Worm (Caenorhabditis elegans) whole organism, young adult: ENCODE data around the gene C02E7.7.
A peak's percentile ranks its signal among the peaks of the same experiment; 100 is the strongest.

Experiments used
- B0035.1 ChIP-seq: sonication (generic microtip); optimal IDR thresholded peaks from 2 replicates; lab custom pipeline; 2016; ENCODE audit warnings: missing genetic modification characterization, mild to moderate bottlenecking, missing compliant biosample characterization, missing genotype, missing genetic modification reagents
- B0336.3 ChIP-seq: fragments of 200-800 bp; sonication (Bioruptor generic); IDR thresholded peaks from 2 replicates; pipeline ENCODE4 v1.3.6; 2022; ENCODE audit warnings: missing genetic modification characterization, missing compliant biosample characterization
- F22D6.2 ChIP-seq: sonication (generic microtip); optimal IDR thresholded peaks from 2 replicates; lab custom pipeline; 2016; ENCODE audit warnings: mild to moderate bottlenecking, missing genetic modification characterization, missing compliant biosample characterization
- F57C9.4 ChIP-seq: sonication (generic microtip); optimal IDR thresholded peaks from 2 replicates; lab custom pipeline; 2017; ENCODE audit warnings: mild to moderate bottlenecking, missing genetic modification characterization, missing compliant biosample characterization
- T07F8.4 ChIP-seq: sonication (generic microtip); optimal IDR thresholded peaks from 2 replicates; lab custom pipeline; 2016; ENCODE audit warnings: mild to moderate bottlenecking, missing genetic modification characterization, moderate library complexity, missing compliant biosample characterization
- T26A5.8 ChIP-seq: sonication (generic microtip); optimal IDR thresholded peaks from 2 replicates; lab custom pipeline; 2016; ENCODE audit warnings: missing genetic modification characterization, missing compliant biosample characterization
- Y67H2A.10 ChIP-seq: fragments of 200-800 bp; sonication (Bioruptor generic); conservative IDR thresholded peaks from 2 replicates; pipeline ENCODE4 v1.3.6; 2022; ENCODE audit warnings: missing genetic modification reagents, missing genetic modification characterization, missing compliant biosample characterization
- Y79H2A.3 ChIP-seq: fragments of 200-800 bp; sonication (Bioruptor generic); conservative IDR thresholded peaks from 2 replicates; pipeline ENCODE4 v1.3.6; 2022; ENCODE audit warnings: missing genetic modification reagents, missing genetic modification characterization, missing compliant biosample characterization
- bed-2 ChIP-seq: fragments of 200-800 bp; sonication (Bioruptor generic); IDR thresholded peaks from 2 replicates; pipeline ENCODE4 v1.3.6; 2022; ENCODE audit warnings: missing genetic modification reagents, missing genetic modification characterization, missing compliant biosample characterization
- cebp-1 ChIP-seq, 2 experiments: fragments of 200-800 bp in 1 of 2; sonication (Bioruptor generic) in 1 of 2; sonication (generic microtip) in 1 of 2; IDR thresholded peaks in 1 of 2; optimal IDR thresholded peaks in 1 of 2; 2 replicates each; pipeline versions ENCODE4 v1.3.6 to Lab custom; 2017 to 2022; ENCODE audit warnings: missing compliant biosample characterization in 2 of 2, missing genetic modification characterization in 2 of 2, mild to moderate bottlenecking in 1 of 2, missing genetic modification reagents in 1 of 2, moderate library complexity in 1 of 2
- ceh-40 ChIP-seq: fragments of 200-800 bp; sonication (Bioruptor generic); IDR thresholded peaks from 2 replicates; pipeline ENCODE4 v1.3.6; 2022; ENCODE audit warnings: missing genetic modification characterization, missing compliant biosample characterization
- die-1 ChIP-seq: sonication (generic microtip); optimal IDR thresholded peaks from 2 replicates; lab custom pipeline; 2016; ENCODE audit warnings: missing genotype, mild to moderate bottlenecking, missing genetic modification characterization, missing compliant biosample characterization
- dpff-1 ChIP-seq: sonication (generic microtip); optimal IDR thresholded peaks from 2 replicates; lab custom pipeline; 2017; ENCODE audit warnings: mild to moderate bottlenecking, missing genetic modification characterization, missing compliant biosample characterization
- egl-44 ChIP-seq: fragments of 200-800 bp; sonication (Bioruptor generic); IDR thresholded peaks from 2 replicates; pipeline ENCODE4 v1.3.6; 2022; ENCODE audit warnings: missing genetic modification reagents, missing genetic modification characterization, missing compliant biosample characterization
- egrh-3 ChIP-seq: fragments of 200-800 bp; sonication (Bioruptor generic); IDR thresholded peaks from 2 replicates; pipeline ENCODE4 v1.3.6; 2022; ENCODE audit warnings: missing genetic modification reagents, missing genetic modification characterization, missing compliant biosample characterization
- fkh-3 ChIP-seq: sonication (generic microtip); optimal IDR thresholded peaks from 2 replicates; lab custom pipeline; 2016; ENCODE audit warnings: mild to moderate bottlenecking, missing genetic modification characterization, missing compliant biosample characterization
- gei-17 ChIP-seq: fragments of 200-800 bp; sonication (Bioruptor generic); optimal IDR thresholded peaks from 2 replicates; lab custom pipeline; 2018; ENCODE audit warnings: mild to moderate bottlenecking, missing genetic modification characterization, missing compliant biosample characterization
- hmg-1.2 ChIP-seq: fragments of 200-800 bp; sonication (Bioruptor generic); IDR thresholded peaks from 2 replicates; pipeline ENCODE4 v1.3.6; 2022; ENCODE audit warnings: missing genetic modification reagents, missing genetic modification characterization, missing compliant biosample characterization
- hsf-1 ChIP-seq: fragments of 200-800 bp; sonication (Bioruptor generic); IDR thresholded peaks from 2 replicates; pipeline ENCODE4 v1.3.6; 2022; ENCODE audit warnings: missing genetic modification reagents, missing genetic modification characterization, missing compliant biosample characterization
- lin-26 ChIP-seq: fragments of 200-800 bp; sonication (Bioruptor generic); IDR thresholded peaks from 2 replicates; pipeline ENCODE4 v1.3.6; 2022; ENCODE audit warnings: missing genetic modification reagents, missing genetic modification characterization, missing compliant biosample characterization
- lin-40 ChIP-seq: sonication (generic microtip); optimal IDR thresholded peaks from 2 replicates; lab custom pipeline; 2016; ENCODE audit warnings: missing genetic modification characterization, mild to moderate bottlenecking, missing compliant biosample characterization, missing genotype, missing genetic modification reagents
- lin-54 ChIP-seq: fragments of 200-800 bp; sonication (Bioruptor generic); optimal IDR thresholded peaks from 2 replicates; lab custom pipeline; 2018; ENCODE audit warnings: mild to moderate bottlenecking, missing genetic modification characterization, missing compliant biosample characterization
- lsl-1 ChIP-seq: fragments of 200-800 bp; sonication (Bioruptor generic); optimal IDR thresholded peaks from 2 replicates; lab custom pipeline; 2018; ENCODE audit warnings: mild to moderate bottlenecking, missing genetic modification characterization, moderate library complexity, missing compliant biosample characterization
- nfya-1 ChIP-seq: sonication (generic microtip); optimal IDR thresholded peaks from 2 replicates; lab custom pipeline; 2017; ENCODE audit warnings: antibody characterized with exemption, missing compliant biosample characterization, missing genetic modification characterization, borderline replicate concordance; ENCODE audit not compliant: insufficient read depth
- nfya-2 ChIP-seq: fragments of 200-800 bp; sonication (Bioruptor generic); IDR thresholded peaks from 2 replicates; pipeline ENCODE4 v1.3.6; 2022; ENCODE audit warnings: missing genetic modification reagents, missing genetic modification characterization, missing compliant biosample characterization
- nhr-179 ChIP-seq: sonication (generic microtip); optimal IDR thresholded peaks from 2 replicates; lab custom pipeline; 2016; ENCODE audit warnings: mild to moderate bottlenecking, missing genetic modification characterization, missing compliant biosample characterization
- nhr-80 ChIP-seq: sonication (generic microtip); optimal IDR thresholded peaks from 2 replicates; lab custom pipeline; 2016; ENCODE audit warnings: missing genetic modification characterization, missing compliant biosample characterization
- nhr-90 ChIP-seq: sonication (generic microtip); optimal IDR thresholded peaks from 2 replicates; lab custom pipeline; 2016; ENCODE audit warnings: missing genotype, mild to moderate bottlenecking, missing genetic modification characterization, missing compliant biosample characterization
- pha-4 ChIP-seq: fragments of 150-350 bp; sonication (generic microtip); optimal IDR thresholded peaks from 2 replicates; lab custom pipeline; 2014; ENCODE audit warnings: missing biosample characterization, missing genetic modification reagents, missing genetic modification characterization
- repo-1 ChIP-seq: sonication (generic microtip); optimal IDR thresholded peaks from 2 replicates; lab custom pipeline; 2017; ENCODE audit warnings: mild to moderate bottlenecking, missing genetic modification characterization, missing compliant biosample characterization
- rpc-1 ChIP-seq, 2 experiments: fragments of 150-350 bp in 1 of 2; sonication (generic microtip) in 1 of 2; optimal IDR thresholded peaks; 2 replicates each; lab custom pipeline; 2014 to 2018; ENCODE audit warnings: missing biosample characterization in 1 of 2, missing genetic modification characterization in 1 of 2, missing genetic modification reagents in 1 of 2, missing genotype in 1 of 2
- sea-2 ChIP-seq: fragments of 200-800 bp; sonication (Bioruptor generic); IDR thresholded peaks from 2 replicates; pipeline ENCODE4 v1.3.6; 2022; ENCODE audit warnings: missing genetic modification characterization, missing compliant biosample characterization
- snpc-4 ChIP-seq, 5 experiments: fragments of 150-350 bp in 1 of 5; sonication (generic microtip) in 4 of 5; optimal IDR thresholded peaks; 2 replicates each; lab custom pipeline; 2014 to 2018; ENCODE audit warnings: missing genetic modification characterization in 5 of 5, missing biosample characterization in 3 of 5, antibody characterized with exemption in 2 of 5, mild to moderate bottlenecking in 2 of 5, missing compliant biosample characterization in 2 of 5, missing genotype in 2 of 5, moderate library complexity in 2 of 5, missing genetic modification reagents in 1 of 5
- unc-130 ChIP-seq: sonication (generic microtip); optimal IDR thresholded peaks from 2 replicates; lab custom pipeline; 2016; ENCODE audit warnings: missing genetic modification reagents, missing genetic modification characterization, missing compliant biosample characterization
- zfh-2 ChIP-seq: fragments of 200-800 bp; sonication (Bioruptor generic); conservative IDR thresholded peaks from 2 replicates; pipeline ENCODE4 v1.3.6; 2022; ENCODE audit warnings: missing genetic modification reagents, missing genetic modification characterization, missing compliant biosample characterization

Gene C02E7.7

ce11 chrV:4918664-4919257, 387 bp upstream of the C02E7.7 start, which contains the start of gene C02E7.6:
TSS of gene C02E7.6 (plus strand) at chrV:4919207.
- no peak for TF ChIP-seq pha-4
- TF ChIP-seq hsf-1 (GFP tag; lab: Robert Waterston, UW), result 0 out of 2 replicates have a peak, but pooled peaks have one; percentile 29

- peak; percentile 37 for TF ChIP-seq nhr-80 (tag; lab: Kevin White, UChicago)
- no peak for TF ChIP-seq sea-2 (GFP tag; lab: Robert Waterston, UW)
- TF ChIP-seq, all 124 proteins: peak for 1
Measured at ce11 chrV:4914879-4915278, 3.5 kb downstream of the C02E7.7 start, which contains the start of gene H23N18.6. TSS of gene H23N18.6 (minus strand) at chrV:4915079.

ce11 chrV:4913853-4914252, 4.5 kb downstream of the C02E7.7 start:
- no peak for TF ChIP-seq T07F8.4
- no peak for TF ChIP-seq F22D6.2 (tag; lab: Kevin White, UChicago)
- no peak for TF ChIP-seq bed-2 (GFP tag; lab: Robert Waterston, UW)
- no peak for TF ChIP-seq nfya-1 (tag; lab: Kevin White, UChicago)
- no peak for TF ChIP-seq nhr-179 (tag; lab: Kevin White, UChicago)
- TF ChIP-seq snpc-4 (GFP tag; optimal IDR thresholded peaks at IDR 0.05; lab: Kevin White, UChicago), result no peak
- peak in 2 of 4 experiments; percentile 54 to 80 for TF ChIP-seq snpc-4 (tag; optimal IDR thresholded peaks at IDR 0.05; lab: Kevin White, UChicago)

- TF ChIP-seq snpc-4 (GFP tag; optimal IDR thresholded peaks at IDR 0.05; lab: Kevin White, UChicago), result no peak
- TF ChIP-seq snpc-4 (tag; optimal IDR thresholded peaks at IDR 0.05; lab: Kevin White, UChicago), result no peak
- TF ChIP-seq egl-44, result no peak
- TF ChIP-seq T26A5.8 (tag; lab: Kevin White, UChicago), result no peak
- TF ChIP-seq bed-2 (GFP tag; lab: Robert Waterston, UW), result no peak
- TF ChIP-seq sea-2 (GFP tag; lab: Robert Waterston, UW), result no peak
- no peak for TF ChIP-seq ceh-40 (GFP tag; lab: Robert Waterston, UW)
- no peak for TF ChIP-seq cebp-1 (GFP tag; IDR thresholded peaks at IDR 0.05; lab: Robert Waterston, UW)
- no peak for TF ChIP-seq cebp-1 (tag; optimal IDR thresholded peaks at IDR 0.05; lab: Kevin White, UChicago)
- no peak for TF ChIP-seq pha-4
Measured at ce11 chrV:4912313-4912712, 6.1 kb downstream of the C02E7.7 start, which contains the start of gene H23N18.5. TSS of gene H23N18.5 (minus strand) at chrV:4912381.

ce11 chrV:4908591-4908990, 9.8 kb downstream of the C02E7.7 start, which contains the start of gene ugt-13:
TSS of gene ugt-13 (plus strand) at chrV:4908884.
- no peak for TF ChIP-seq nhr-90
- TF ChIP-seq hmg-1.2, result no peak
- peak; percentile 7 for TF ChIP-seq lin-40 (tag; lab: Kevin White, UChicago)
- TF ChIP-seq, all 124 proteins: peak for 1

ce11 chrV:4905953-4906352, 12.4 kb downstream of the C02E7.7 start, which contains the start of gene ugt-14:
TSS of gene ugt-14 (plus strand) at chrV:4906253.
- TF ChIP-seq unc-130 (GFP tag; lab: Kevin White, UChicago), result no peak
- no peak for TF ChIP-seq zfh-2 (GFP tag; lab: Robert Waterston, UW)

ce11 chrV:4903696-4904095, 14.7 kb downstream of the C02E7.7 start, which contains the start of gene ugt-8:
TSS of gene ugt-8 (plus strand) at chrV:4903930.
- TF ChIP-seq Y79H2A.3 (GFP tag; lab: Robert Waterston, UW) (no peak), F57C9.4 (tag; lab: Kevin White, UChicago) (no peak), repo-1 (tag; lab: Kevin White, UChicago) (no peak), dpff-1 (tag; lab: Kevin White, UChicago) (no peak), Y67H2A.10 (no peak), rpc-1 (optimal IDR thresholded peaks at IDR 0.05; lab: Kevin White, UChicago) (no peak), rpc-1 (tag; optimal IDR thresholded peaks at IDR 0.05; lab: Kevin White, UChicago) (no peak), fkh-3 (tag; lab: Kevin White, UChicago) (no peak), B0336.3 (GFP tag; lab: Robert Waterston, UW) (no peak), nfya-2 (GFP tag; lab: Robert Waterston, UW) (no peak), lin-26 (GFP tag; lab: Robert Waterston, UW) (no peak), lin-54 (GFP tag; lab: Kevin White, UChicago) (no peak), egrh-3 (GFP tag; lab: Robert Waterston, UW) (no peak), B0035.1 (tag; lab: Kevin White, UChicago) (no peak), gei-17 (GFP tag; lab: Kevin White, UChicago) (no peak), lsl-1 (GFP tag; lab: Kevin White, UChicago) (no peak), die-1 (tag; lab: Kevin White, UChicago) (no peak)
